Worm (Caenorhabditis elegans) whole organism, mixed stage, embryonic: ENCODE measurements around the gene R05A10.4.

Source experiments
- M03D4.4 ChIP-seq: sonication (generic microtip); optimal IDR thresholded peaks from 2 replicates; lab custom pipeline; 2017; ENCODE audit warnings: mild to moderate bottlenecking, missing genetic modification characterization, missing compliant biosample characterization
- bed-3 ChIP-seq: fragments of 200-800 bp; sonication (Bioruptor generic); optimal IDR thresholded peaks from 3 replicates; lab custom pipeline; 2018; ENCODE audit warnings: mild to moderate bottlenecking, missing genetic modification characterization, moderate library complexity, missing compliant biosample characterization
- blmp-1 ChIP-seq: fragments of 150-350 bp; optimal IDR thresholded peaks from 2 replicates; lab custom pipeline; 2014; ENCODE audit warnings: missing biosample characterization, missing genetic modification characterization
- ceh-39 ChIP-seq: fragments of 150-350 bp; optimal IDR thresholded peaks from 2 replicates; lab custom pipeline; 2014; ENCODE audit warnings: missing biosample characterization, missing genetic modification characterization
- ceh-43 ChIP-seq: fragments of 200-800 bp; sonication (Bioruptor generic); optimal IDR thresholded peaks from 2 replicates; lab custom pipeline; 2018; ENCODE audit warnings: mild to moderate bottlenecking, missing genetic modification characterization, moderate library complexity, missing compliant biosample characterization
- ceh-83 ChIP-seq: fragments of 200-800 bp; sonication (Bioruptor generic); optimal IDR thresholded peaks from 2 replicates; lab custom pipeline; 2018; ENCODE audit warnings: mild to moderate bottlenecking, missing genetic modification characterization, missing compliant biosample characterization
- ces-1 ChIP-seq: fragments of 150-350 bp; optimal IDR thresholded peaks from 2 replicates; lab custom pipeline; 2014; ENCODE audit warnings: missing biosample characterization, missing genetic modification reagents, missing genetic modification characterization
- cnd-1 ChIP-seq: fragments of 200-800 bp; sonication (Bioruptor generic); optimal IDR thresholded peaks from 2 replicates; lab custom pipeline; 2018; ENCODE audit warnings: mild to moderate bottlenecking, missing genetic modification characterization, missing compliant biosample characterization
- drap-1 ChIP-seq: fragments of 200-800 bp; sonication (Bioruptor generic); optimal IDR thresholded peaks from 3 replicates; lab custom pipeline; 2018; ENCODE audit warnings: mild to moderate bottlenecking, missing genetic modification characterization, missing compliant biosample characterization
- elt-1 ChIP-seq: sonication (generic microtip); optimal IDR thresholded peaks from 2 replicates; lab custom pipeline; 2017; ENCODE audit warnings: missing genetic modification characterization, mild to moderate bottlenecking, missing compliant biosample characterization, antibody characterized with exemption, moderate library complexity, borderline replicate concordance; ENCODE audit not compliant: insufficient read depth
- flh-1 ChIP-seq: fragments of 200-800 bp; sonication (Bioruptor generic); optimal IDR thresholded peaks from 2 replicates; lab custom pipeline; 2018; ENCODE audit warnings: mild to moderate bottlenecking, missing genetic modification characterization, moderate library complexity, missing compliant biosample characterization
- ham-2 ChIP-seq: fragments of 200-800 bp; sonication (Bioruptor generic); optimal IDR thresholded peaks from 2 replicates; lab custom pipeline; 2018; ENCODE audit warnings: mild to moderate bottlenecking, missing genetic modification characterization, missing compliant biosample characterization
- hlh-1 ChIP-seq: fragments of 150-350 bp; optimal IDR thresholded peaks from 2 replicates; lab custom pipeline; 2014; ENCODE audit warnings: missing biosample characterization, missing genetic modification reagents, missing genetic modification characterization
- lin-13 ChIP-seq: fragments of 150-350 bp; optimal IDR thresholded peaks from 2 replicates; lab custom pipeline; 2014; ENCODE audit warnings: missing biosample characterization, missing genetic modification characterization
- lin-32 ChIP-seq: fragments of 200-800 bp; sonication (Bioruptor generic); optimal IDR thresholded peaks from 2 replicates; lab custom pipeline; 2018; ENCODE audit warnings: mild to moderate bottlenecking, missing genetic modification characterization, missing compliant biosample characterization
- lsy-2 ChIP-seq: fragments of 150-350 bp; optimal IDR thresholded peaks from 2 replicates; lab custom pipeline; 2014; ENCODE audit warnings: missing biosample characterization, missing genetic modification characterization
- mab-5 ChIP-seq: fragments of 150-350 bp; optimal IDR thresholded peaks from 2 replicates; lab custom pipeline; 2014; ENCODE audit warnings: missing biosample characterization, missing genetic modification characterization
- mep-1 ChIP-seq: fragments of 150-350 bp; optimal IDR thresholded peaks from 2 replicates; lab custom pipeline; 2017; ENCODE audit warnings: missing biosample characterization, missing genetic modification reagents, missing genetic modification characterization, inconsistent platforms
- nhr-12 ChIP-seq: fragments of 150-350 bp; optimal IDR thresholded peaks from 2 replicates; lab custom pipeline; 2014; ENCODE audit warnings: missing biosample characterization, missing genetic modification characterization
- nhr-2 ChIP-seq: fragments of 150-350 bp; optimal IDR thresholded peaks from 2 replicates; lab custom pipeline; 2014; ENCODE audit warnings: missing biosample characterization, missing genetic modification characterization
- nhr-28 ChIP-seq: fragments of 150-350 bp; optimal IDR thresholded peaks from 2 replicates; lab custom pipeline; 2014; ENCODE audit warnings: missing biosample characterization, missing genetic modification characterization
- nhr-76 ChIP-seq: sonication (generic microtip); optimal IDR thresholded peaks from 2 replicates; lab custom pipeline; 2017; ENCODE audit warnings: missing biosample characterization, missing genetic modification characterization
- pha-4 ChIP-seq: fragments of 150-350 bp; optimal IDR thresholded peaks from 2 replicates; lab custom pipeline; 2018; ENCODE audit warnings: missing biosample characterization, missing genetic modification reagents, missing genetic modification characterization
- sem-2 ChIP-seq: fragments of 200-800 bp; sonication (Bioruptor generic); optimal IDR thresholded peaks from 2 replicates; lab custom pipeline; 2018; ENCODE audit warnings: mild to moderate bottlenecking, missing genetic modification characterization, missing compliant biosample characterization
- snpc-4 ChIP-seq: fragments of 150-350 bp; optimal IDR thresholded peaks from 2 replicates; lab custom pipeline; 2014; ENCODE audit warnings: missing biosample characterization, missing genetic modification characterization
- sptf-1 ChIP-seq: sonication (generic microtip); optimal IDR thresholded peaks from 2 replicates; lab custom pipeline; 2017; ENCODE audit warnings: mild to moderate bottlenecking, missing genetic modification characterization, moderate library complexity, missing compliant biosample characterization
- tbx-8 ChIP-seq: fragments of 200-800 bp; sonication (Bioruptor generic); optimal IDR thresholded peaks from 2 replicates; lab custom pipeline; 2018; ENCODE audit warnings: mild to moderate bottlenecking, missing genetic modification characterization, moderate library complexity, missing compliant biosample characterization
- unc-39 ChIP-seq: fragments of 150-350 bp; optimal IDR thresholded peaks from 2 replicates; lab custom pipeline; 2014; ENCODE audit warnings: missing biosample characterization, missing genetic modification characterization
- zip-8 ChIP-seq: fragments of 150-350 bp; optimal IDR thresholded peaks from 2 replicates; lab custom pipeline; 2014; ENCODE audit warnings: missing biosample characterization, missing genetic modification characterization
- ztf-11 ChIP-seq: fragments of 150-350 bp; optimal IDR thresholded peaks from 2 replicates; lab custom pipeline; 2014; ENCODE audit warnings: missing biosample characterization, missing genetic modification characterization

Gene R05A10.4

ce11 chrIV:14186264-14186663 is 14.0 kb downstream of the R05A10.4 start:
- no peak for TF ChIP-seq mab-5 (tag; lab: Kevin White, UChicago)
- no peak for TF ChIP-seq snpc-4 (tag; lab: Kevin White, UChicago)
- TF ChIP-seq nhr-12 = no peak
- TF ChIP-seq M03D4.4 = no peak
- TF ChIP-seq hlh-1 = no peak
- TF ChIP-seq pha-4 (tag; lab: Kevin White, UChicago) = no peak
- TF ChIP-seq nhr-76 (tag; lab: Kevin White, UChicago) = no peak
- TF ChIP-seq ceh-43 (GFP tag; lab: Kevin White, UChicago) = no peak
- no peak for TF ChIP-seq sem-2
- no peak for TF ChIP-seq ham-2 (GFP tag; lab: Kevin White, UChicago)
- no peak for TF ChIP-seq lin-32
- no peak for TF ChIP-seq lin-13 (tag; lab: Kevin White, UChicago)
- TF ChIP-seq lsy-2 = no peak
- TF ChIP-seq ztf-11 (tag; lab: Kevin White, UChicago) = no peak
- TF ChIP-seq unc-39 (tag; lab: Kevin White, UChicago) = no peak
- no peak for TF ChIP-seq mep-1 (tag; lab: Kevin White, UChicago)
- no peak for TF ChIP-seq cnd-1

- TF ChIP-seq cnd-1 (no peak), mab-5 (tag; lab: Kevin White, UChicago) (no peak), tbx-8 (GFP tag; lab: Kevin White, UChicago) (no peak), sem-2 (no peak), elt-1 (no peak), ceh-43 (GFP tag; lab: Kevin White, UChicago) (no peak)
- TF ChIP-seq, all 35 proteins: peak for 0
Measured at ce11 chrIV:14191919-14192318, 19.6 kb downstream of the R05A10.4 start, which contains the start of gene K01G12.22. Gene K01G12.22 (plus strand): TSS chrIV:14192219.

DNA sequence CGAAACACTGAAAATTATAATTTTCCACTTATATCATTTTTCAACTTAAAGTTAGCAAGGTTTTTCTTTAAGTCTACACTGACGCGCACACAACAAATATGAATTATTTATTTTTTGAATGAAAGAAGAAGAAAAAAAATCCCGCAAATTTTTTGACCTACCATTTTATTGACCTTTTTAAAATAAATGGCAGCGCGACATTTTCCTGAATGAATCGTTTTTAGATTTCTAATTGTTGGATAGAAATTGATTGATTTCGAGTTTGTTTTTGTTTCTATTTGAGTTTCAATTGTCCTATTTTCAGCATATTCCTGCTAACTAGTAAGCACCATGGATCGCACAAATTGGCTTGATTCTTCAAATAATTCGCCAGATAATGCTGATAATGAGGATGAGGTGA is 20.9 kb downstream of the R05A10.4 start, which contains the start of gene K01G12.3:
Gene K01G12.3 (plus strand): TSS at position 301 of the 400 bp plus-strand sequence.
- no peak for TF ChIP-seq sptf-1 (tag; lab: Kevin White, UChicago)
- no peak for TF ChIP-seq tbx-8 (GFP tag; lab: Kevin White, UChicago)
- TF ChIP-seq unc-39 (tag; lab: Kevin White, UChicago) = no peak
- no peak for TF ChIP-seq ztf-11 (tag; lab: Kevin White, UChicago)
- TF ChIP-seq ceh-83 (GFP tag; lab: Kevin White, UChicago) = no peak
- no peak for TF ChIP-seq mab-5 (tag; lab: Kevin White, UChicago)
- TF ChIP-seq nhr-2 (tag; lab: Kevin White, UChicago) = no peak
- TF ChIP-seq zip-8 = no peak
- TF ChIP-seq pha-4 (tag; lab: Kevin White, UChicago) = no peak
- TF ChIP-seq mep-1 (tag; lab: Kevin White, UChicago) = no peak
- no peak for TF ChIP-seq nhr-28 (tag; lab: Kevin White, UChicago)

DNA sequence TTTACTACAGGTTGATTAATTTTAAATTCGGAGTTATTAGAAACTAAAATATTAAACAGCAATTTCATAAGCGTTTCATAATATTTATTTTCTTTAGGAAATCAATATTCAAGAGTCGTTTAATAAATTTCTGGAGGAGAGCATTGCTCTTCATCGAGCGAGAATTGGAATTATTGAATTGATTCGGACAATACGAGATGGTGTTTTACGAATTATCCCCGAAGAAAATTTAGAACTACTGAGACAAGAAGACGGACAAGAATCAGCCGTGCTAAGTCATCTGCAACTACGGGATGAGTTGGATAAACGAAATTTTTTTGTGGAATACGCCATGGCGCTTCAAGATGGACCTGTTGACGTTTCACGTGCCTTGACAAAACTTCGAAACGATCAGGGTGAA is 22.0 kb downstream of the R05A10.4 start:
- TF ChIP-seq drap-1 (GFP tag; lab: Kevin White, UChicago) (no peak), blmp-1 (tag; lab: Kevin White, UChicago) (no peak), nhr-28 (tag; lab: Kevin White, UChicago) (no peak), cnd-1 (no peak), mab-5 (tag; lab: Kevin White, UChicago) (no peak), ham-2 (GFP tag; lab: Kevin White, UChicago) (no peak), mep-1 (tag; lab: Kevin White, UChicago) (no peak), ceh-43 (GFP tag; lab: Kevin White, UChicago) (no peak)

DNA sequence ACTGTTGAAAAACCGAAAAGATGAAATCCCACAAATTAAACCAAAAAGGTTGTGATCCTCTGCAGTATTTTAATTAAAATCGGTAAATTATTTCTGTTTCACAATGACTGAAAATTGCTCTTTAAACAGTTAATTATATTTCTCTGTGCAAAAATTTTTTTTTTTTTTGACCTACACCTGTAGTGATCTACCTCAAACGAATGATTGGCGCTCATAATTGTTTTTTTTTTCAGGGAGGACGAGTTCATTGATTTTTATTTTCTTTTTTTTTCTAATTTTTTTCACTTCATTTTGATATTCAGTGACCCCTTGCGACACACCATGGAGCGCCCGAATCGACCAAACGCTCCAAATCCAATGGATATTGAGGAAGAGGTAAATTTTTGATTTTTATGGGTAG is 23.9 kb downstream of the R05A10.4 start, which contains the start of gene F02H6.2:
Gene F02H6.2 (plus strand): TSS at position 301 of the 400 bp plus-strand sequence.
- TF ChIP-seq bed-3 (no peak), nhr-12 (no peak)

- TF ChIP-seq blmp-1 (tag; lab: Kevin White, UChicago) (no peak), ces-1 (GFP tag; lab: Kevin White, UChicago) (no peak), elt-1 (no peak), nhr-12 (no peak), M03D4.4 (no peak), zip-8 (no peak), ceh-39 (tag; lab: Kevin White, UChicago) (no peak), hlh-1 (no peak), drap-1 (GFP tag; lab: Kevin White, UChicago) (no peak), flh-1 (no peak), ceh-83 (GFP tag; lab: Kevin White, UChicago) (no peak), mab-5 (tag; lab: Kevin White, UChicago) (no peak)
Measured at ce11 chrIV:14203162-14203561, 30.9 kb downstream of the R05A10.4 start, which contains the start of gene F02H6.3. Gene F02H6.3 (plus strand): TSS chrIV:14203427.
